Fruit fly (Drosophila melanogaster): ENCODE measurements around the gene CG45101.
A peak's percentile ranks its signal among the peaks of the same experiment; 100 is the strongest.

CG45101 gene

dm6 chr3L:11089805-11090440, 25.1 kb downstream of the CG45101 start (continued):
- TF ChIP-seq Eip93F (GFP tag; optimal IDR thresholded peaks at IDR 0.05) (no peak), dac (GFP tag; optimal IDR thresholded peaks at IDR 0.05) (peak; percentile 53), pdm3 (GFP tag; optimal IDR thresholded peaks at IDR 0.05) (peak; percentile 73), CG9139 (GFP tag; optimal IDR thresholded peaks at IDR 0.05) (no peak), vri (GFP tag; optimal IDR thresholded peaks at IDR 0.05) (peak; percentile 61), Lpt (GFP tag; optimal IDR thresholded peaks at IDR 0.05) (peak; percentile 71), CG31627 (GFP tag; optimal IDR thresholded peaks at IDR 0.05) (peak; percentile 54), CG10669 (GFP tag; optimal IDR thresholded peaks at IDR 0.05) (peak; percentile 32), Blimp-1 (GFP tag; optimal IDR thresholded peaks at IDR 0.05) (no peak), CG8632 (GFP tag; optimal IDR thresholded peaks at IDR 0.05) (peak; percentile 68), CG7368 (GFP tag; optimal IDR thresholded peaks at IDR 0.05) (peak; percentile 12), topi (GFP tag; optimal IDR thresholded peaks at IDR 0.05) (peak; percentile 75), CG8119 (GFP tag; IDR thresholded peaks at IDR 0.05) (peak; percentile 79), eg (GFP tag; IDR thresholded peaks at IDR 0.05) (peak; percentile 67), Sox14 (GFP tag; optimal IDR thresholded peaks at IDR 0.05) (peak; percentile 69), CG16779 (tag; optimal IDR thresholded peaks at IDR 0.05) (peak; percentile 3), fd85E (GFP tag; optimal IDR thresholded peaks at IDR 0.05) (no peak), CG11294 (GFP tag; IDR thresholded peaks at IDR 0.05) (no peak; the same call in 1 of the 2 replicates), OdsH (GFP tag; optimal IDR thresholded peaks at IDR 0.05) (peak; percentile 77), cyc (GFP tag; optimal IDR thresholded peaks at IDR 0.05) (peak; percentile 42), fkh (GFP tag; optimal IDR thresholded peaks at IDR 0.05) (peak; percentile 92), Hr39 (GFP tag; optimal IDR thresholded peaks at IDR 0.05) (peak; percentile 62), CG4318 (GFP tag; optimal IDR thresholded peaks at IDR 0.05) (peak; percentile 77), Eip75B (GFP tag; optimal IDR thresholded peaks at IDR 0.05) (peak; percentile 49), CG1621 (tag; optimal IDR thresholded peaks at IDR 0.05) (no peak), CG11762 (GFP tag; optimal IDR thresholded peaks at IDR 0.05; ENCODE audit: insufficient read depth) (peak; percentile 50)

DNA sequence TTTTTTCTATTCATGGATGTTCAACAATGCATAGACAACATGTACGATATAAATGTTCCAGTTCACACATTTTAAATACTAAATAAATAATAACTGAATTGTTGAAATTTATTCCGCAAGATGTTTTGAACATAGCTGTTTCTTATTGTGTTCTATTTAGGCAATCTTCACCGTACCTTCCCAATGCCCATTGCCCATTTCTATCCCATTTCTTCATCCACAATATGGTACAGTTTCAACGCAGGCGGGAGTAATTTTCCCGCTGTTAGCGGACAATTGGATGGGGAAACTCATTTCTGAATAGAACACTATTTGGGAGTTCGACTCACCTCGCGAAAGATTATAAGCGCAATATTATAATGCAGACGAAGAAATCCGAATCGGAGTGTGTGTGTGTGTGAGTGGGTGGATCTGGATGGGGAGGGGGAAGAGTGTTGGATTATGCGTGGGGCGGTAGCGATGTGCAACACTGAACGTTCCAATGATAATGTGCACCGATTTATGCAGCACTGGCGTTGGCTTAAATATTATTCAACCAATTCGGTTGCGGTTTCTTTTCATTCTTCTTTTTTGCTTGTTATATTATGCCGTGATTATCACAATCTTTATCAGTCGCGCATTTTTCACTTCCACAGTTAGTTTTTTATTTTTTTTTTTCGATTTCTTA, 27.3 kb downstream of the CG45101 start:
- TF ChIP-seq CG10669 (GFP tag; optimal IDR thresholded peaks at IDR 0.05) (peak; percentile 33), CG8632 (GFP tag; optimal IDR thresholded peaks at IDR 0.05) (peak; percentile 53), CG6276 (GFP tag; optimal IDR thresholded peaks at IDR 0.05) (no peak), CG6163 (GFP tag; IDR thresholded peaks at IDR 0.05) (peak; percentile 72), Eip93F (GFP tag; optimal IDR thresholded peaks at IDR 0.05) (no peak), Eip78C (GFP tag) (peak; percentile 84), CG32006 (GFP tag; optimal IDR thresholded peaks at IDR 0.05) (peak; percentile 37), Lpt (GFP tag; optimal IDR thresholded peaks at IDR 0.05) (peak; percentile 9), Smox (GFP tag; optimal IDR thresholded peaks at IDR 0.05) (peak; percentile 59), spab (GFP tag; optimal IDR thresholded peaks at IDR 0.05) (peak; percentile 35), CG3919 (GFP tag; optimal IDR thresholded peaks at IDR 0.05) (peak; percentile 79), CG6792 (GFP tag; optimal IDR thresholded peaks at IDR 0.05) (peak; percentile 56), fkh (GFP tag; optimal IDR thresholded peaks at IDR 0.05) (peak; percentile 42), CG6808 (GFP tag; optimal IDR thresholded peaks at IDR 0.05) (peak; percentile 51), Sox102F (GFP tag; optimal IDR thresholded peaks at IDR 0.05) (peak; percentile 56), Hr38 (GFP tag; optimal IDR thresholded peaks at IDR 0.05) (no peak), dsx (GFP tag; optimal IDR thresholded peaks at IDR 0.05; ENCODE audit: poor library complexity, severe bottlenecking) (no peak), Met (GFP tag; optimal IDR thresholded peaks at IDR 0.05) (peak; percentile 71), OdsH (GFP tag; optimal IDR thresholded peaks at IDR 0.05) (peak; percentile 67), fd85E (GFP tag; optimal IDR thresholded peaks at IDR 0.05) (peak; percentile 40), CG10631 (GFP tag; optimal IDR thresholded peaks at IDR 0.05) (peak; percentile 67), Gug (GFP tag; IDR thresholded peaks at IDR 0.05) (peak; percentile 23; the same call in 1 of the 2 replicates), Sox15 (GFP tag; optimal IDR thresholded peaks at IDR 0.05) (peak; percentile 14), fd59A (GFP tag; optimal IDR thresholded peaks at IDR 0.05) (no peak), Ets96B (tag; optimal IDR thresholded peaks at IDR 0.05) (no peak), CG4318 (GFP tag; optimal IDR thresholded peaks at IDR 0.05) (no peak), Ets21C (GFP tag; optimal IDR thresholded peaks at IDR 0.05) (peak; percentile 42), CG6854 (GFP tag; optimal IDR thresholded peaks at IDR 0.05) (peak; percentile 18), eg (GFP tag; IDR thresholded peaks at IDR 0.05) (peak; percentile 51; the same call in 1 of the 3 replicates), esn (GFP tag; optimal IDR thresholded peaks at IDR 0.05) (peak; percentile 74), CG8319 (GFP tag; optimal IDR thresholded peaks at IDR 0.05) (peak; percentile 59)

Measured in whole organism, prepupa.